Fruit fly (Drosophila melanogaster): ENCODE data around the gene Ir75a.

Gene Ir75a

DNA sequence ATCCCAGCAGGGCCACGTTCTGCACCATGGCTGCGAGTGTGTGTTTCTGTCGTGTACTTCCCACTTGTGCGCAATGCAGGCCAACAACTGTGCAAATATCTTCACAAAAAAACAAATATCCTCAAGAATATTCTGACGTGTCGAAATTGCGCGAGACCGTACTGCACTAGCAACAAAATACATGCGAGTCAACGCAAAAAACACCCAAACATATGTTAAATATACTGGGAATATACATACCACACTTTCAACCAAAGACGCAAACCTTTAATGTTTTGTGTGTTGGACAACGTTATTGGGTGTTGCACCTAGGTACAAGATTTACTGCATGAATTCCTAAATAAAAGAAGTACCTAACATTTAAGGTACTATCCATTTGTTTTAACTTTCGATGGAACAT lies 15.6 kb downstream of the Ir75a start, which contains the start of gene NUCB1 (continued):
- TF ChIP-seq ara (GFP tag; IDR thresholded peaks at IDR 0.05) (peak; percentile 54), lilli (GFP tag; optimal IDR thresholded peaks at IDR 0.05) (peak; percentile 56), CG5180 (GFP tag; optimal IDR thresholded peaks at IDR 0.05) (no peak), sc (optimal IDR thresholded peaks at IDR 0.05) (no peak), sc (GFP tag; optimal IDR thresholded peaks at IDR 0.05) (no peak), Lhr (GFP tag; optimal IDR thresholded peaks at IDR 0.05) (peak; percentile 85), Xbp1 (GFP tag; optimal IDR thresholded peaks at IDR 0.05) (peak; percentile 82), Trl (optimal IDR thresholded peaks at IDR 0.05) (no peak), Trl (GFP tag; optimal IDR thresholded peaks at IDR 0.05) (peak; percentile 36), CG1024 (GFP tag; IDR thresholded peaks at IDR 0.05) (no peak; the same call in 1 of the 2 replicates), CG10366 (GFP tag; IDR thresholded peaks at IDR 0.05) (peak; percentile 12; the same call in 1 of the 2 replicates), gfzf (GFP tag; optimal IDR thresholded peaks at IDR 0.05) (peak; percentile 97), CG10654 (GFP tag; optimal IDR thresholded peaks at IDR 0.05) (peak; percentile 15), gsb (GFP tag; IDR thresholded peaks at IDR 0.05) (no peak), CG3847 (GFP tag; IDR thresholded peaks at IDR 0.05) (peak; percentile 80), chif (GFP tag; optimal IDR thresholded peaks at IDR 0.05) (no peak), Hand (GFP tag; optimal IDR thresholded peaks at IDR 0.05) (no peak), org-1 (GFP tag; optimal IDR thresholded peaks at IDR 0.05) (no peak), CG2120 (GFP tag; optimal IDR thresholded peaks at IDR 0.05) (peak; percentile 70), Doc2 (GFP tag; IDR thresholded peaks at IDR 0.05) (no peak), nmo (GFP tag; optimal IDR thresholded peaks at IDR 0.05) (peak; percentile 77), Xrp1 (GFP tag; IDR thresholded peaks at IDR 0.05) (no peak), pho (GFP tag; optimal IDR thresholded peaks at IDR 0.05) (peak; percentile 63), slou (GFP tag; optimal IDR thresholded peaks at IDR 0.05) (no peak), Scr (GFP tag; IDR thresholded peaks at IDR 0.05; ENCODE audit: partially characterized antibody) (0 out of 2 replicates have a peak, but pooled peaks have one; percentile 2), Hmr (GFP tag; optimal IDR thresholded peaks at IDR 0.05) (peak; percentile 72), CG17612 (GFP tag; IDR thresholded peaks at IDR 0.05) (no peak), shn (GFP tag; optimal IDR thresholded peaks at IDR 0.05) (peak; percentile 52), Myb (GFP tag; optimal IDR thresholded peaks at IDR 0.05) (peak; percentile 60), dpn (GFP tag; optimal IDR thresholded peaks at IDR 0.05) (peak; percentile 47 to 64), Bgb (GFP tag; IDR thresholded peaks at IDR 0.05; ENCODE audit: partially characterized antibody) (peak; percentile 37; the same call in 1 of the 2 replicates), crp (GFP tag; optimal IDR thresholded peaks at IDR 0.05) (peak in 1 of 2 experiments; percentile 87), CG12659 (GFP tag; optimal IDR thresholded peaks at IDR 0.05) (peak; percentile 63), CG14441 (GFP tag; IDR thresholded peaks at IDR 0.05) (no peak), CG6813 (GFP tag; optimal IDR thresholded peaks at IDR 0.05) (peak; percentile 16), zen (tag; optimal IDR thresholded peaks at IDR 0.05) (peak; percentile 46), Drgx (GFP tag; IDR thresholded peaks at IDR 0.05) (no peak), GATAe (GFP tag; conservative IDR thresholded peaks at IDR 0.05) (no peak), ERR (GFP tag; optimal IDR thresholded peaks at IDR 0.05) (peak; percentile 34), dysf (GFP tag; IDR thresholded peaks at IDR 0.05) (0 out of 3 replicates have a peak, but pooled peaks have one; percentile 33), bab2 (GFP tag; optimal IDR thresholded peaks at IDR 0.05) (peak; percentile 16), HmgZ (tag; optimal IDR thresholded peaks at IDR 0.05) (peak; percentile 83), danr (GFP tag; IDR thresholded peaks at IDR 0.05) (no peak), phol (tag; optimal IDR thresholded peaks at IDR 0.05) (peak; percentile 48), CG1792 (GFP tag; optimal IDR thresholded peaks at IDR 0.05) (no peak), rib (GFP tag; IDR thresholded peaks at IDR 0.05) (no peak), CG12071 (GFP tag; optimal IDR thresholded peaks at IDR 0.05) (no peak), CoRest (tag; optimal IDR thresholded peaks at IDR 0.05) (peak; percentile 47), HLH54F (GFP tag; optimal IDR thresholded peaks at IDR 0.05) (peak; percentile 13), Atf-2 (GFP tag; optimal IDR thresholded peaks at IDR 0.05) (peak; percentile 12), sens (GFP tag) (peak; percentile 79), CG9876 (GFP tag; optimal IDR thresholded peaks at IDR 0.05) (no peak)

Measured in whole organism, embryonic.